Worm (Caenorhabditis elegans) whole organism, L4 larva: ENCODE results near the gene F59D12.5.

Experiments used
- R02D3.7 ChIP-seq: fragments of 150-350 bp; sonication (generic microtip); optimal IDR thresholded peaks from 3 replicates; lab custom pipeline; 2014; ENCODE audit warnings: missing biosample characterization, missing genetic modification characterization
- aly-2 ChIP-seq: sonication (generic microtip); optimal IDR thresholded peaks from 2 replicates; lab custom pipeline; 2018; ENCODE audit warnings: missing biosample characterization, missing genetic modification characterization
- daf-19 ChIP-seq: fragments of 200-800 bp; sonication (Bioruptor generic); conservative IDR thresholded peaks from 2 replicates; pipeline ENCODE4 v1.3.6; 2022; ENCODE audit warnings: missing genetic modification characterization, missing compliant biosample characterization
- dpl-1 ChIP-seq: fragments of 150-350 bp; optimal IDR thresholded peaks from 2 replicates; lab custom pipeline; 2014; ENCODE audit warnings: missing biosample characterization, missing genetic modification reagents, missing genetic modification characterization
- egl-27 ChIP-seq: sonication (generic microtip); optimal IDR thresholded peaks from 3 replicates; lab custom pipeline; 2017; ENCODE audit warnings: missing biosample characterization, missing genetic modification reagents, missing genetic modification characterization
- jun-1 ChIP-seq: fragments of 150-350 bp; optimal IDR thresholded peaks from 2 replicates; lab custom pipeline; 2014; ENCODE audit warnings: missing biosample characterization, missing genetic modification reagents, missing genetic modification characterization
- mep-1 ChIP-seq: fragments of 150-350 bp; sonication (generic microtip); optimal IDR thresholded peaks from 3 replicates; lab custom pipeline; 2014; ENCODE audit warnings: missing biosample characterization, missing genetic modification characterization
- nhr-237 ChIP-seq: sonication (generic microtip); optimal IDR thresholded peaks from 2 replicates; lab custom pipeline; 2017; ENCODE audit warnings: missing biosample characterization, missing genetic modification characterization
- nhr-28 ChIP-seq: fragments of 150-350 bp; optimal IDR thresholded peaks from 2 replicates; lab custom pipeline; 2014; ENCODE audit warnings: missing biosample characterization, missing genetic modification characterization
- nhr-48 ChIP-seq: sonication (generic microtip); optimal IDR thresholded peaks from 2 replicates; lab custom pipeline; 2016; ENCODE audit warnings: mild to moderate bottlenecking, missing genetic modification characterization, missing compliant biosample characterization
- nhr-6 ChIP-seq: fragments of 150-350 bp; optimal IDR thresholded peaks from 2 replicates; lab custom pipeline; 2014; ENCODE audit warnings: missing biosample characterization, missing genetic modification characterization
- nhr-77 ChIP-seq: fragments of 150-350 bp; optimal IDR thresholded peaks from 2 replicates; lab custom pipeline; 2014; ENCODE audit warnings: missing biosample characterization, missing genetic modification characterization
- pha-4 ChIP-seq, 2 experiments: fragments of 150-350 bp in 1 of 2; fragments of 200-800 bp in 1 of 2; sonication (Bioruptor generic) in 1 of 2; IDR thresholded peaks in 1 of 2; optimal IDR thresholded peaks in 1 of 2; 2 replicates each; pipeline versions ENCODE4 v1.3.6 to Lab custom; 2014 to 2022; ENCODE audit warnings: missing genetic modification characterization in 2 of 2, missing genetic modification reagents in 2 of 2, missing biosample characterization in 1 of 2, missing compliant biosample characterization in 1 of 2
- ztf-7 ChIP-seq: fragments of 150-350 bp; optimal IDR thresholded peaks from 2 replicates; lab custom pipeline; 2014; ENCODE audit warnings: missing biosample characterization, missing genetic modification characterization

DNA sequence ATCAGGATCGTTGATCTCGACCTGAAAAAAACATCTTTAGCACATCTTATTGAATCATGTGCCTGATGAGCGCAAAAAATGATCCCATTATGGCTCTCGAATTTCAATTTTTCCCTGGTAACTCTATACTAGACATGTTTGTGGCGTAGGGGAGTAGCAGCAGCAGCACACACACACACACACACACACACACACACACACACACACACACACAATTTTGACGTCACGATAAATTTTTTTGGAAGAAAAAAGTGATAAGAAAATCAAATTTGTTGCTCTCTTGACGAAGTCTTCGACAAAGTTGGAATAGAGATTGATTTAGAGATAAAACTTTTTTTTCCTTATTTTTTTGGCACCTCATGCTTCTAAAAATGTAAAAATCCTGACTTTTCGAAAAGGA is 17.6 kb downstream of the F59D12.5 start:
- no peak for TF ChIP-seq nhr-48 (tag; lab: Kevin White, UChicago)
- no peak for TF ChIP-seq daf-19 (GFP tag; lab: Robert Waterston, UW)
- TF ChIP-seq mep-1 (tag; lab: Kevin White, UChicago): no peak
- TF ChIP-seq egl-27: no peak
- TF ChIP-seq nhr-237 (tag; lab: Kevin White, UChicago): no peak
- TF ChIP-seq jun-1 (tag; lab: Kevin White, UChicago): no peak
- TF ChIP-seq dpl-1: no peak
- TF ChIP-seq nhr-77 (tag; lab: Kevin White, UChicago): no peak
- no peak for TF ChIP-seq pha-4 (GFP tag; IDR thresholded peaks at IDR 0.05; lab: Robert Waterston, UW)
- TF ChIP-seq pha-4 (tag; optimal IDR thresholded peaks at IDR 0.05; lab: Kevin White, UChicago): no peak
- peak; percentile 58 for TF ChIP-seq nhr-28 (tag; lab: Kevin White, UChicago)
- TF ChIP-seq aly-2: no peak
- TF ChIP-seq nhr-6: no peak
- no peak for TF ChIP-seq ztf-7 (tag; lab: Kevin White, UChicago)
- no peak for TF ChIP-seq R02D3.7 (tag; lab: Kevin White, UChicago)
